Fruit fly (Drosophila melanogaster): Measurements from ENCODE around the gene CG12170.
A peak's percentile ranks its signal among the peaks of the same experiment; 100 is the strongest.

CG12170 gene

DNA sequence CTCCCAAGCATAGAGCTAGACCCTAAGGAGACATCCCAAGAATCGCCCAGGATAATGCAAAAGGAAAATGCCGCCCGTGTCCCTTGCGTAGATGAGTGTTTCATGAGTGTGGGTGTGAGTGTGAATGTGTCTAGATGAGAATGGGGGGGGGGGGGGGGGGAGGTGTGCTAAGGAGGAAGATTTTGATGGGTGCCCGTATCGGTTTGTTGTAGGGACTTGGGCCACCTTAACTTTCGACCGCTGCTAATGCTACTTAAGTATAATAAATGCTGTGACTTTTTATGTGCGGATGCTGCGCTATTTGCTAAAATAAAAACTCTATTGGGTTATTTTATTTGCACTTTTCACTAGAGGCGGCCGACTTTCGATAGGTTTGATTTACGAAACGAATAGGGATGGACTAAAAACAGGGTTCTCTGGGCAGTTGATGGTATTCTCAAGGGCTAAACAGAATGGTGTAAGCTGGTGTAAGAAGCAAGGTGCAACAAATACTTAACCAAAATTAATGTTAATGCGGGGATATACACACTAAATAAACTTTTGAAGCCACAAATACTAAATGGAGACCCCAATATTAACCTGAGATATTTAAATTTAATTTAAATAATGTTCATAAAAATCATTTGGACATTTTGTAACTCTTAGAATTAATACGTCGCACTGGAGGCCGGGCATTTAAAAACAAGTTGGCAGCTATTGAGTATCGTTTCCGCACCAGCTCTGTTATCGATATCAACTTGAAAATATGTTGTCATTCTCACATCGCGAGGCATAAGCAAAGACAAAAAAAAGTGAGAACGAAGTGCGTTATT lies 32.1 kb downstream of the CG12170 start, which contains the start of the genes Xe7 and Atg17 (continued):
- TF ChIP-seq Adf1 (GFP tag; IDR thresholded peaks at IDR 0.05), result peak; percentile 34; the same call in 1 of the 2 replicates
- peak; percentile 94 for TF ChIP-seq CG15269 (tag; optimal IDR thresholded peaks at IDR 0.05)
- TF ChIP-seq CG6683 (GFP tag; optimal IDR thresholded peaks at IDR 0.05), result peak; percentile 56
- TF ChIP-seq CG1647 (GFP tag; optimal IDR thresholded peaks at IDR 0.05), result peak; percentile 89
- TF ChIP-seq Ptx1 (GFP tag; IDR thresholded peaks at IDR 0.05), result peak; percentile 95
- TF ChIP-seq CG10543 (GFP tag; optimal IDR thresholded peaks at IDR 0.05), result peak; percentile 96
- peak; percentile 72 for TF ChIP-seq CG17328 (GFP tag; IDR thresholded peaks at IDR 0.05)
- TF ChIP-seq cwo (GFP tag; optimal IDR thresholded peaks at IDR 0.05), result peak; percentile 68
- TF ChIP-seq HmgD (GFP tag; optimal IDR thresholded peaks at IDR 0.05), result peak; percentile 81
- peak; percentile 93 for TF ChIP-seq Antp (GFP tag; optimal IDR thresholded peaks at IDR 0.05)
- peak; percentile 85; the same call in 2 of the 3 replicates for TF ChIP-seq CG6175 (GFP tag; IDR thresholded peaks at IDR 0.05)
- peak; percentile 91 for TF ChIP-seq Max (GFP tag; optimal IDR thresholded peaks at IDR 0.05)
- peak; percentile 92 for TF ChIP-seq cato (GFP tag; optimal IDR thresholded peaks at IDR 0.05; ENCODE audit: borderline replicate concordance)
- TF ChIP-seq pho (GFP tag; optimal IDR thresholded peaks at IDR 0.05), result peak; percentile 92
- TF ChIP-seq Sry-δ (GFP tag; optimal IDR thresholded peaks at IDR 0.05), result peak; percentile 93
- peak; percentile 84 for TF ChIP-seq CG3065 (GFP tag; optimal IDR thresholded peaks at IDR 0.05)
- TF ChIP-seq CG2678 (tag; optimal IDR thresholded peaks at IDR 0.05), result peak; percentile 94
- TF ChIP-seq wor (GFP tag; IDR thresholded peaks at IDR 0.05), result peak; percentile 85
- TF ChIP-seq BtbVII (GFP tag; optimal IDR thresholded peaks at IDR 0.05), result peak; percentile 77
- peak; percentile 99 for TF ChIP-seq trem (tag; optimal IDR thresholded peaks at IDR 0.05)
- TF ChIP-seq CG7357 (GFP tag; IDR thresholded peaks at IDR 0.05), result peak; percentile 88
- peak; percentile 77 for TF ChIP-seq dm (GFP tag; optimal IDR thresholded peaks at IDR 0.05)
- TF ChIP-seq CG13296 (GFP tag; optimal IDR thresholded peaks at IDR 0.05), result peak; percentile 82
- peak; percentile 82 for TF ChIP-seq Dad (GFP tag; optimal IDR thresholded peaks at IDR 0.05)
- peak; percentile 93 for TF ChIP-seq CG31441 (GFP tag; IDR thresholded peaks at IDR 0.05)
- TF ChIP-seq CG2875 (GFP tag; optimal IDR thresholded peaks at IDR 0.05), result peak; percentile 46
- peak; percentile 88 for TF ChIP-seq ssp (GFP tag; IDR thresholded peaks at IDR 0.05)
- TF ChIP-seq MESR4 (GFP tag; optimal IDR thresholded peaks at IDR 0.05), result peak; percentile 96
- TF ChIP-seq CG33557 (GFP tag; optimal IDR thresholded peaks at IDR 0.05), result peak; percentile 90
- peak; percentile 90 for TF ChIP-seq GATAe (GFP tag; conservative IDR thresholded peaks at IDR 0.05)
- peak; percentile 80 for TF ChIP-seq ci (GFP tag; IDR thresholded peaks at IDR 0.05)
- peak; percentile 92 for TF ChIP-seq chn (GFP tag; optimal IDR thresholded peaks at IDR 0.05)
- TF ChIP-seq eyg (GFP tag; optimal IDR thresholded peaks at IDR 0.05), result peak; percentile 57
- peak; percentile 58 for TF ChIP-seq Deaf1 (tag; optimal IDR thresholded peaks at IDR 0.05)
- peak; percentile 91 for TF ChIP-seq Dek (tag; optimal IDR thresholded peaks at IDR 0.05)
- TF ChIP-seq bcd (GFP tag; optimal IDR thresholded peaks at IDR 0.05), result peak; percentile 90
- peak; percentile 68 for TF ChIP-seq CG12219 (GFP tag; optimal IDR thresholded peaks at IDR 0.05)
- peak; percentile 67 for TF ChIP-seq Awh (GFP tag; IDR thresholded peaks at IDR 0.05)
- peak; percentile 94 for TF ChIP-seq CG12659 (GFP tag; optimal IDR thresholded peaks at IDR 0.05)
- TF ChIP-seq oc (tag; optimal IDR thresholded peaks at IDR 0.05), result no peak
- peak; percentile 91 for TF ChIP-seq CG32772 (GFP tag; IDR thresholded peaks at IDR 0.05)
- TF ChIP-seq CG31365 (tag; optimal IDR thresholded peaks at IDR 0.05), result peak; percentile 32
- peak; percentile 85 for TF ChIP-seq CG11695 (GFP tag; IDR thresholded peaks at IDR 0.05)
- peak; percentile 79 for TF ChIP-seq D19B (GFP tag; optimal IDR thresholded peaks at IDR 0.05)
- TF ChIP-seq HLHmδ (GFP tag; optimal IDR thresholded peaks at IDR 0.05), result no peak
- TF ChIP-seq dan (GFP tag; IDR thresholded peaks at IDR 0.05), result peak; percentile 75; the same call in 1 of the 2 replicates
- no peak for TF ChIP-seq gsb-n (tag; optimal IDR thresholded peaks at IDR 0.05)
- no peak for TF ChIP-seq bowl (GFP tag; IDR thresholded peaks at IDR 0.05)
- peak; percentile 92 for TF ChIP-seq sob (GFP tag; IDR thresholded peaks at IDR 0.05)
